Fruit fly (Drosophila melanogaster): Measurements from ENCODE around the gene CG7706.
A peak's percentile ranks its signal among the peaks of the same experiment; 100 is the strongest.

CG7706 gene

dm6 chr3R:18669812-18670211 is 7.8 kb upstream of the CG7706 start (continued):
- peak; percentile 22 for TF ChIP-seq fd96Cb (tag; optimal IDR thresholded peaks at IDR 0.05)
- TF ChIP-seq al (GFP tag; IDR thresholded peaks at IDR 0.05), result no peak
- peak; percentile 69 for TF ChIP-seq Med (GFP tag)
- TF ChIP-seq NC2α (GFP tag; optimal IDR thresholded peaks at IDR 0.05), result no peak
- no peak for TF ChIP-seq CG12155 (GFP tag; optimal IDR thresholded peaks at IDR 0.05)
- no peak for TF ChIP-seq ERR (GFP tag; optimal IDR thresholded peaks at IDR 0.05)
- 0 out of 3 replicates have a peak, but pooled peaks have one; percentile 16 for TF ChIP-seq CG11695 (GFP tag; IDR thresholded peaks at IDR 0.05)
- TF ChIP-seq CG11560 (tag; IDR thresholded peaks at IDR 0.05), result no peak
- TF ChIP-seq pita (GFP tag; optimal IDR thresholded peaks at IDR 0.05), result no peak
- TF ChIP-seq CG16813 (GFP tag; IDR thresholded peaks at IDR 0.05; ENCODE audit: partially characterized antibody), result no peak
- peak; percentile 37 for TF ChIP-seq CG12769 (tag; optimal IDR thresholded peaks at IDR 0.05)
- TF ChIP-seq tin (GFP tag; optimal IDR thresholded peaks at IDR 0.05), result peak; percentile 12
- no peak for TF ChIP-seq CG9437 (GFP tag; optimal IDR thresholded peaks at IDR 0.05)
- TF ChIP-seq odd (GFP tag; optimal IDR thresholded peaks at IDR 0.05), result no peak
- TF ChIP-seq pros (GFP tag; optimal IDR thresholded peaks at IDR 0.05), result no peak
- peak; percentile 28 to 37 for TF ChIP-seq bsh (GFP tag; optimal IDR thresholded peaks at IDR 0.05)
- no peak for TF ChIP-seq CG4854 (GFP tag; optimal IDR thresholded peaks at IDR 0.05)
- no peak for TF ChIP-seq Sox102F (GFP tag; optimal IDR thresholded peaks at IDR 0.05)
- no peak for TF ChIP-seq CG15514 (GFP tag; optimal IDR thresholded peaks at IDR 0.05)
- TF ChIP-seq Ets65A (GFP tag), result no peak
- TF ChIP-seq CG10979 (tag; optimal IDR thresholded peaks at IDR 0.05), result peak; percentile 2
- TF ChIP-seq CG15073 (GFP tag; optimal IDR thresholded peaks at IDR 0.05), result no peak
- peak; percentile 0 for TF ChIP-seq NfI (GFP tag; optimal IDR thresholded peaks at IDR 0.05)
- TF ChIP-seq CG17361 (GFP tag; IDR thresholded peaks at IDR 0.05), result no peak
- TF ChIP-seq CG2712 (tag; optimal IDR thresholded peaks at IDR 0.05), result peak; percentile 41
- no peak for TF ChIP-seq hb (GFP tag; IDR thresholded peaks at IDR 0.05; ENCODE audit: partially characterized antibody)
- no peak for TF ChIP-seq pum (GFP tag; optimal IDR thresholded peaks at IDR 0.05)
- TF ChIP-seq CG1603 (tag; optimal IDR thresholded peaks at IDR 0.05), result peak; percentile 32
- TF ChIP-seq lbe (GFP tag; optimal IDR thresholded peaks at IDR 0.05), result no peak
- peak; percentile 48; the same call in 1 of the 3 replicates for TF ChIP-seq dysf (GFP tag; IDR thresholded peaks at IDR 0.05)
- no peak for TF ChIP-seq Bgb (GFP tag; IDR thresholded peaks at IDR 0.05; ENCODE audit: partially characterized antibody)
- TF ChIP-seq CG2120 (GFP tag; optimal IDR thresholded peaks at IDR 0.05), result peak; percentile 40
- no peak for TF ChIP-seq CG8290 (GFP tag; optimal IDR thresholded peaks at IDR 0.05)
- TF ChIP-seq CG8290 (tag; optimal IDR thresholded peaks at IDR 0.05), result no peak
- no peak for TF ChIP-seq ewg (GFP tag; optimal IDR thresholded peaks at IDR 0.05)
- TF ChIP-seq sisA (GFP tag; IDR thresholded peaks at IDR 0.05), result peak; percentile 39; the same call in 1 of the 2 replicates
- TF ChIP-seq Scr (GFP tag; IDR thresholded peaks at IDR 0.05; ENCODE audit: partially characterized antibody), result no peak
- TF ChIP-seq tll (GFP tag; optimal IDR thresholded peaks at IDR 0.05), result no peak
- TF ChIP-seq CG13624 (GFP tag; optimal IDR thresholded peaks at IDR 0.05), result no peak
- no peak for TF ChIP-seq CG30020 (tag; optimal IDR thresholded peaks at IDR 0.05)
- no peak for TF ChIP-seq CG1529 (GFP tag; optimal IDR thresholded peaks at IDR 0.05)
- TF ChIP-seq Fer1 (GFP tag; optimal IDR thresholded peaks at IDR 0.05), result peak; percentile 46
- no peak for TF ChIP-seq CG7963 (GFP tag; IDR thresholded peaks at IDR 0.05; ENCODE audit: partially characterized antibody)
- TF ChIP-seq CG34422 (GFP tag; IDR thresholded peaks at IDR 0.05), result no peak
- TF ChIP-seq ranshi (GFP tag; IDR thresholded peaks at IDR 0.05), result no peak
- TF ChIP-seq trh (GFP tag; optimal IDR thresholded peaks at IDR 0.05), result no peak
- peak; percentile 26; the same call in 1 of the 2 replicates for TF ChIP-seq CG14014 (GFP tag; IDR thresholded peaks at IDR 0.05)
- no peak for TF ChIP-seq HmgD (GFP tag; optimal IDR thresholded peaks at IDR 0.05)
- TF ChIP-seq CG12391 (tag; optimal IDR thresholded peaks at IDR 0.05), result no peak
- no peak for TF ChIP-seq psq (GFP tag; optimal IDR thresholded peaks at IDR 0.05)
- TF ChIP-seq MTF-1 (GFP tag; optimal IDR thresholded peaks at IDR 0.05; ENCODE audit: borderline replicate concordance), result no peak
